Worm (Caenorhabditis elegans) whole organism, L4/young adult: Measurements from ENCODE around the gene cpf-1.

Experiments used
- W03F9.2 ChIP-seq: fragments of 150-350 bp; optimal IDR thresholded peaks from 2 replicates; lab custom pipeline; 2014; ENCODE audit warnings: missing biosample characterization, missing genetic modification characterization
- dao-5 ChIP-seq: sonication (generic microtip); optimal IDR thresholded peaks from 2 replicates; lab custom pipeline; 2016; ENCODE audit warnings: missing genotype, missing genetic modification characterization, moderate library complexity, missing compliant biosample characterization
- him-1 ChIP-seq: sonication (generic microtip); optimal IDR thresholded peaks from 2 replicates; lab custom pipeline; 2016; ENCODE audit warnings: missing genotype, missing genetic modification reagents, missing genetic modification characterization, missing compliant biosample characterization

cpf-1 gene

ce11 chrII:8573044-8573443 lies 29.2 kb downstream of the cpf-1 start, which contains the start of gene F54C9.7:
F54C9.7 (plus strand) TSS chrII:8573344.
- TF ChIP-seq him-1, result no peak
- TF ChIP-seq W03F9.2, result no peak
- no peak for TF ChIP-seq dao-5 (tag; lab: Kevin White, UChicago)

- TF ChIP-seq dao-5 (tag; lab: Kevin White, UChicago) (no peak), W03F9.2 (no peak), him-1 (no peak)
Measured at ce11 chrII:8570977-8571376, 31.3 kb downstream of the cpf-1 start, which contains the start of gene bcs-1. bcs-1 (plus strand) TSS chrII:8571085.

DNA sequence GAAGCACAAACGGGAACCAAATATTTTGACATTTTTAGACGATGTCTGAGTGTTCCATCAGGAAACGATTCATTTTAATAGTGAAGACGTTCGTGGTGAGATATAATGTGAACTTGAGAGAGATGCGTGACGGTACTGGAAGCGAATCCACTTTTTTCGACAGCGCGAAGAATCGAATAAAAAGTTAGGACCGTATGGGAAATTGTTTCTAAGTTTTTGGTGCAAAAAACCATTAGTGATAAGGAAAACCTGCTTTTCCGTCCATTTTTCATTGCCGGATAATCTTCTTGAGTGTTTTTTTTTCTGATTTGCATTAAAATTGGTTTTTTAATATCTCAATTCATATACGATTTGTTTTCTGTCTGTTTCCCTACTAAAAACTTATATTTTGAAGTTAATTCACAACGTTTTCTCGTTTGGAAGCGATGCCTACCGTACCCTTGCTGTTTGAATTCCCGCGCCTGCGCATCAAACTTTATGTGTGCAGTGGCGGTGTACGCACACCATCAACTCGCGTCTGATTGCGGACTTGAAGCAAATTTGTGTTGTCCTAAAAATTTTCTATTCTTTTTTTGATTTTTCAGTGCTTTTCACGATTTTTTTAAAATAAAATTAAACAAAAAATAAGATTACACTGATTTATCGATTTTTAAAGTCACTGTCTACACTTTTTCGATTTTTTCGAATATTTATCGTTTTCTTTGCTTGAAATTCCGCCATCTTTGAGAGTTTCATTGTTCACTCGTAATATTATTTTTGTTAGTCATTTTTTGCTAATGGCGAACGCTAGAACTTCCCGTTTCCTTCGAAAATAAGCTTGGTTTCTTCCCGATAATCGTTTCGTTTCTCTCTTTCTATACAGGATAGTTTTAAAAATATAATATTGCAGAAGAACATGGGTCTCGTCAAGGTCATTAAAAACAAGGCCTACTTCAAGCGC lies 32.9 kb downstream of the cpf-1 start, which contains the start of the genes col-38 and rpl-5:
Gene col-38, minus strand, starts transcription at position 51 of the 940 bp plus-strand sequence.
Gene rpl-5, plus strand, starts transcription at position 890 of the 940 bp plus-strand sequence.
- TF ChIP-seq W03F9.2 (peak; percentile 97), him-1 (peak; percentile 1), dao-5 (tag; lab: Kevin White, UChicago) (no peak)

ce11 chrII:8568234-8568969 lies 33.8 kb downstream of the cpf-1 start:
- TF ChIP-seq dao-5 (tag; lab: Kevin White, UChicago) (no peak), W03F9.2 (no peak), him-1 (no peak)

DNA sequence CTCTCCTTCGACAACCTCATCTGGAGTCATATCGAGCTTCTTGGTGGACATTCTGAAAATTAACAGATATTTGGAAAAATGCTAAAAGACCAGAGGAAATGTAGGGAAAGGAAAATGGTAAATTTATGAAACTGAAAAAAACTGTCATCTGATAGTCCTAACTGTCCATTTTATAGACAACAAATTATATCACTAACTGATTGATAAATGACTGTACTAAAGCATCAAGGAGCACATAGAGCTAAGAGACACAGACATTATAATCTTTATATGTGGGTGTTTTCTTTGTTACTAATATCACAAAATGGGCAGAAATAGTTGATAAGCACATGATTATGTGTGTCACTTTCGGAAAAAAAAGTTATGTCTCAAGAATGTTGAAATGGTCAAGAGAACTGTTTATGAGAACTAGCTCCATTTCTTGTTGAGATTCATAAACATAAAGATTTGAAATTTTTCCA lies 35.4 kb downstream of the cpf-1 start, which contains the start of gene F54C9.3:
Gene F54C9.3, minus strand, starts transcription at position 51 of the 461 bp plus-strand sequence.
- TF ChIP-seq dao-5 (tag; lab: Kevin White, UChicago) (no peak), him-1 (no peak), W03F9.2 (no peak)

- TF ChIP-seq W03F9.2 (no peak), him-1 (no peak), dao-5 (tag; lab: Kevin White, UChicago) (no peak)
Measured at ce11 chrII:8566039-8566438, 36.2 kb downstream of the cpf-1 start, which contains the start of gene stc-1. stc-1 (minus strand) TSS chrII:8566139.

- TF ChIP-seq dao-5 (tag; lab: Kevin White, UChicago) (no peak), him-1 (no peak), W03F9.2 (no peak)
Measured at ce11 chrII:8562002-8562401, 40.2 kb downstream of the cpf-1 start, which contains the start of gene F54C9.14. F54C9.14 (plus strand) TSS chrII:8562302.

DNA sequence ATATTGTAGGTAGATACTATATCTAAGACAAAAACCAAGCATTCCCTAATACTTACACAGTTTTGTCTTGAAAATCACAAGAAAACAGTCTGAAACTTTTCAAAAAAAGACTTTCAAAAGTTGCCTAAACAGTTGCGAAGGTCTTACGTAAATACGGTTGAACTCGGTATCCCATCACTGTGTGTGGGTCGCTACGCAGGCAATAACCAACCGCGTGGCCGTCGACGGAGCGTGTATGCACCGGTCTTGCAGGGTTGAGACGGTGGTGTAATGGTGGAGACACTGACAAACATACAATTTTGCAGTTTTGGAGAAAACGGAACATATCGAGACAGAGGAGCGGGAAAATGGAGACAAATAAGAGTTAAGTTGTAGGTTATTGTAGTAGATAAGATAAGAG lies 41.0 kb downstream of the cpf-1 start, which contains the start of gene iff-2:
Gene iff-2, minus strand, starts transcription at position 141 of the 400 bp plus-strand sequence.
- TF ChIP-seq dao-5 (tag; lab: Kevin White, UChicago) (peak; percentile 77), him-1 (peak; percentile 97), W03F9.2 (peak; percentile 97)

ce11 chrII:8559188-8559587 lies 43.1 kb downstream of the cpf-1 start:
- TF ChIP-seq W03F9.2 (no peak), dao-5 (tag; lab: Kevin White, UChicago) (no peak), him-1 (no peak)

DNA sequence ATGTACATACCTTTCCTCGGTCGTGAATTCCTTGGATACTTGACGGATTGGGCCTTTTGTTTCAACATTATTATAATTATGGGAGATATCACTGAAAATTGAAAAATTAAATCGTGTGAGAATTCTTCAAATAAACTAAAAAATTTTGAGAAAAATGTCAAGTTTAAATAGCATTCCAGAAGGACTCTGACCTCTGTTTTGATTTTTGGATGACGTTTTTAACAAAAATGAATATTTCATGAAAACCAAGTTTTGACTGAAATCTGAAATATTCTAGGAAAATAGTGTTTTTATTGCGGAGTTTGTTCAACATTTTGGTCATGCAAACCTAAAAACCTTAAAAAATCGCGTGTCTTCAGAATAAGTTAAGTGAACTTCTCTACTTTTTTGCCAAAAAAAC lies 46.1 kb downstream of the cpf-1 start, which contains the start of gene glb-27:
Gene glb-27, minus strand, starts transcription at position 101 of the 400 bp plus-strand sequence.
- no peak for TF ChIP-seq him-1
- no peak for TF ChIP-seq W03F9.2
- no peak for TF ChIP-seq dao-5 (tag; lab: Kevin White, UChicago)

DNA sequence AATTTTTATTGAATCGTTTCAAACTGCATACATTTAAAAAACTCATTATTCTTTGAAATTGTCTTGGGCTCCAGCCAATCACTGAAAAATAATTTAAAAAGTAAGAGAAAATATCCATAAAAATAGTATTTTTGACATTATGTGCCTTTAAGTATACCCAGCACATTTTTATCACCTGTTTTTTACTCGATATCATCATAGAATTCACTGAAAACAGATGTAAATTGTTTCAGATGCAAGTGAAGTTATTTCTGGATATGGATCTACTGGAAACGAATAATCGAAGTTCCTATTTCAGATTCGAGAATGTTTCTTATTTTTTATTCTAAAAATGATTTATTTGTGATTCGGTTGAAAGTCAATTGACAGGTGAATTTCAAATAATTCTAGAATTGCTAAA lies 47.7 kb downstream of the cpf-1 start:
- TF ChIP-seq him-1 (no peak), dao-5 (tag; lab: Kevin White, UChicago) (no peak), W03F9.2 (no peak)

ce11 chrII:8551100-8551499 lies 51.1 kb downstream of the cpf-1 start:
- TF ChIP-seq W03F9.2 (no peak), him-1 (no peak), dao-5 (tag; lab: Kevin White, UChicago) (no peak)
